Fruit fly (Drosophila melanogaster) whole organism, adult: ENCODE results near the gene CG7573.

Experiments
- CG11617 ChIP-seq: fragments of 200-800 bp; sonication (Bioruptor generic); optimal IDR thresholded peaks from 2 replicates; lab custom pipeline; 2017; ENCODE audit warnings: mild to moderate bottlenecking, missing biosample characterization, missing genetic modification reagents, missing genetic modification characterization
- CG14711 ChIP-seq: fragments of 200-800 bp; sonication (Bioruptor generic); optimal IDR thresholded peaks from 2 replicates; lab custom pipeline; 2018; ENCODE audit warnings: missing biosample characterization, mild to moderate bottlenecking, missing genetic modification characterization, moderate library complexity
- CG33017 ChIP-seq: fragments of 200-800 bp; sonication (Bioruptor generic); optimal IDR thresholded peaks from 2 replicates; lab custom pipeline; 2018; ENCODE audit warnings: missing biosample characterization, mild to moderate bottlenecking, missing genetic modification characterization, moderate library complexity
- CG5204 ChIP-seq: fragments of 200-800 bp; sonication (Bioruptor generic); optimal IDR thresholded peaks from 2 replicates; lab custom pipeline; 2016; ENCODE audit warnings: missing biosample characterization, missing genetic modification characterization
- Clk ChIP-seq: fragments of 200-800 bp; sonication (Bioruptor generic); optimal IDR thresholded peaks from 2 replicates; lab custom pipeline; 2017; ENCODE audit warnings: missing biosample characterization, missing genetic modification characterization
- Crg-1 ChIP-seq: fragments of 200-800 bp; sonication (Bioruptor generic); optimal IDR thresholded peaks from 2 replicates; lab custom pipeline; 2016; ENCODE audit warnings: missing biosample characterization, missing genetic modification characterization
- cic ChIP-seq: fragments of 200-800 bp; sonication (Bioruptor generic); optimal IDR thresholded peaks from 2 replicates; lab custom pipeline; 2017; ENCODE audit warnings: missing biosample characterization, mild to moderate bottlenecking, missing genetic modification characterization, moderate library complexity
- kay ChIP-seq: fragments of 200-800 bp; sonication (Bioruptor generic); peaks from one replicate; lab custom pipeline; 2016; ENCODE audit warnings: missing biosample characterization, missing genetic modification characterization, borderline replicate concordance

DNA sequence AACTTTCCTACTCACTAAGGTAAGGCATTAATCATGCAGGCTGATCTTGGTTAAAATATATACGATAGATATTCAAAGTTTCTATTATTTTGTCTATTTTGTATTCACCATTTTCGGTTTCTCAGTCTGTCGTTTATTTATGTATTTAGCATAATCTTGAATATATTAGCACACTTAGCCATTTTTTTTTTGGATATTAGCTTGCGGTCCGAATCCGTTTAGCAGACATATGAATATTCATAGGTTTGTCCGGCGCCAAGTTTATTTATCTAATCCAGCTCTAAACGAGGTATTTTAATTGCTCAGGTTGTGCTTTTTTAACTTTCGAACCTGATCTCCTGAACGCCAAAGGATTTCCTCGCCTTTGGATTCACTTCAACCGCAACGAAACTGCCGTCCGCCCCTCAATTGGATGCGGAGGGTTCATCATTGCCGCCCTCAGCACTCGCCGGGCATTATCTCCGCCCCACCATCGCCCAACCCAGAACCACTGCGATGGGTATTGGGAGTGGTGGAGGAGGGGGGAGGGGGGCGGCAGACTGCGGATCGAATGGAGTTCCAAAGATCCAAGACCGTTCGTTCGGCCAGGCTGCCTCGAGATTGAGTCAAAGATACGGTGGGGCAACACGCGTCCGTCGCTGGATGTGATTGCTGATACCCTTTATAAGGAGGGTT lies 11.8 kb downstream of the CG7573 start:
- no peak for TF ChIP-seq cic (GFP tag; lab: Kevin White, UChicago)
- TF ChIP-seq CG14711 (tag; lab: Kevin White, UChicago): no peak
- TF ChIP-seq kay: no peak
- no peak for TF ChIP-seq Clk (GFP tag; lab: Kevin White, UChicago)
- TF ChIP-seq Crg-1 (GFP tag; lab: Kevin White, UChicago): no peak
- no peak for TF ChIP-seq CG33017 (tag; lab: Kevin White, UChicago)
- TF ChIP-seq CG11617 (GFP tag; lab: Kevin White, UChicago): no peak
- no peak for TF ChIP-seq CG5204 (GFP tag; lab: Kevin White, UChicago)
